Worm (Caenorhabditis elegans): ENCODE results near the gene ttr-9.

Gene ttr-9

ce11 chrIV:9464345-9464783 is 41.8 kb downstream of the ttr-9 start (continued):
- TF ChIP-seq hmg-20 (GFP tag; IDR thresholded peaks at IDR 0.05) = no peak
- TF ChIP-seq T07F8.4 (tag; optimal IDR thresholded peaks at IDR 0.05) = no peak
- TF ChIP-seq athp-1 (tag; optimal IDR thresholded peaks at IDR 0.05) = no peak
- TF ChIP-seq sptf-2 (GFP tag; optimal IDR thresholded peaks at IDR 0.05) = no peak
- no peak for TF ChIP-seq dpff-1 (tag; optimal IDR thresholded peaks at IDR 0.05)
- TF ChIP-seq B0019.2 (GFP tag; conservative IDR thresholded peaks at IDR 0.05) = 0 out of 2 replicates have a peak, but pooled peaks have one; percentile 16
- TF ChIP-seq madf-10 (tag; optimal IDR thresholded peaks at IDR 0.05) = no peak
- TF ChIP-seq snpc-3.4 (tag; optimal IDR thresholded peaks at IDR 0.05) = peak; percentile 88
- TF ChIP-seq D2030.7 (GFP tag; IDR thresholded peaks at IDR 0.05) = peak; percentile 82
- peak; percentile 91 for TF ChIP-seq snpc-4 (GFP tag; optimal IDR thresholded peaks at IDR 0.05)
- peak; percentile 89 to 96 (median 93) for TF ChIP-seq snpc-4 (tag; optimal IDR thresholded peaks at IDR 0.05)
- TF ChIP-seq Y53G8AR.9 (GFP tag; conservative IDR thresholded peaks at IDR 0.05) = no peak; the same call in 1 of the 2 replicates
- peak; percentile 84 for TF ChIP-seq him-1 (tag; optimal IDR thresholded peaks at IDR 0.05)
- no peak for TF ChIP-seq ztf-6 (GFP tag; IDR thresholded peaks at IDR 0.05)
- peak; percentile 79 for TF ChIP-seq pbrm-1 (GFP tag; IDR thresholded peaks at IDR 0.05)
- TF ChIP-seq unc-130 (GFP tag; optimal IDR thresholded peaks at IDR 0.05) = no peak
- TF ChIP-seq die-1 (tag; optimal IDR thresholded peaks at IDR 0.05) = no peak
- TF ChIP-seq bed-1 (GFP tag; IDR thresholded peaks at IDR 0.05) = no peak
- no peak for TF ChIP-seq hlh-12 (tag; optimal IDR thresholded peaks at IDR 0.05)
- TF ChIP-seq F57A8.1 (GFP tag; optimal IDR thresholded peaks at IDR 0.05) = no peak
- TF ChIP-seq hsf-1 (GFP tag; IDR thresholded peaks at IDR 0.05) = peak; percentile 29; the same call in 1 of the 2 replicates
- peak; percentile 95 for TF ChIP-seq snpc-1.1 (tag; optimal IDR thresholded peaks at IDR 0.05; ENCODE audit: insufficient read depth)
- TF ChIP-seq atf-7 (tag; optimal IDR thresholded peaks at IDR 0.05) = no peak
- TF ChIP-seq Y95B8A.8 (GFP tag; IDR thresholded peaks at IDR 0.05) = no peak

- TF ChIP-seq Y79H2A.3 (GFP tag; conservative IDR thresholded peaks at IDR 0.05) (no peak), lin-26 (GFP tag; IDR thresholded peaks at IDR 0.05) (no peak), ets-4 (GFP tag; optimal IDR thresholded peaks at IDR 0.05) (no peak), tbx-9 (tag; optimal IDR thresholded peaks at IDR 0.05; ENCODE audit: borderline replicate concordance) (no peak), attf-5 (GFP tag; optimal IDR thresholded peaks at IDR 0.05) (peak; percentile 63), aptf-2 (GFP tag; conservative IDR thresholded peaks at IDR 0.05) (no peak), fkh-3 (tag; optimal IDR thresholded peaks at IDR 0.05) (no peak), him-1 (tag; optimal IDR thresholded peaks at IDR 0.05) (no peak), athp-1 (tag; optimal IDR thresholded peaks at IDR 0.05) (no peak), Y53G8AR.9 (GFP tag; conservative IDR thresholded peaks at IDR 0.05) (no peak), ceh-91 (GFP tag; IDR thresholded peaks at IDR 0.05) (no peak), egl-44 (GFP tag; IDR thresholded peaks at IDR 0.05) (no peak), F33H1.4 (GFP tag; IDR thresholded peaks at IDR 0.05) (peak; percentile 88), dpl-1 (GFP tag; optimal IDR thresholded peaks at IDR 0.05) (peak; percentile 10), ztf-26 (tag; optimal IDR thresholded peaks at IDR 0.05) (no peak), B0261.1 (tag; optimal IDR thresholded peaks at IDR 0.05) (no peak), B0336.3 (GFP tag; IDR thresholded peaks at IDR 0.05) (no peak), F52B5.7 (tag; optimal IDR thresholded peaks at IDR 0.05) (no peak), hmg-20 (GFP tag; IDR thresholded peaks at IDR 0.05) (0 out of 2 replicates have a peak, but pooled peaks have one; percentile 21), ztf-22 (GFP tag; optimal IDR thresholded peaks at IDR 0.05) (no peak), lin-35 (GFP tag; optimal IDR thresholded peaks at IDR 0.05) (peak in 1 of 3 experiments; percentile 52), lag-1 (GFP tag; IDR thresholded peaks at IDR 0.05) (no peak), F39B2.1 (GFP tag; IDR thresholded peaks at IDR 0.05) (no peak), lsl-1 (GFP tag; optimal IDR thresholded peaks at IDR 0.05) (peak; percentile 37), rec-8 (tag; optimal IDR thresholded peaks at IDR 0.05) (no peak), aptf-3 (GFP tag; IDR thresholded peaks at IDR 0.05) (no peak), ceh-27 (GFP tag; optimal IDR thresholded peaks at IDR 0.05) (no peak), hrde-1 (tag; optimal IDR thresholded peaks at IDR 0.05; ENCODE audit: borderline replicate concordance) (no peak)
These were observed 46.8 kb downstream of the ttr-9 start, which contains the start of gene copb-2 for ce11 chrIV:9459224-9459781. Gene copb-2, plus strand, starts transcription at chrIV:9459731.

Measured in whole organism, young adult.